Fruit fly (Drosophila melanogaster) whole organism, wandering third instar larva: ENCODE measurements around the gene CG5107.
A peak's percentile ranks its signal among the peaks of the same experiment; 100 is the strongest.

ENCODE experiments used
- CG32264 ChIP-seq: fragments of 200-800 bp; sonication (Bioruptor generic); optimal IDR thresholded peaks from 2 replicates; lab custom pipeline; 2016; ENCODE audit warnings: missing biosample characterization, missing genetic modification characterization
- CG9705 ChIP-seq: fragments of 200-800 bp; sonication (Bioruptor generic); optimal IDR thresholded peaks from 2 replicates; lab custom pipeline; 2018; ENCODE audit warnings: missing biosample characterization, mild to moderate bottlenecking, missing genetic modification characterization
- Dif ChIP-seq: fragments of 200-275, 200-300 bp; sonication (Bioruptor generic); optimal IDR thresholded peaks from 2 replicates; lab custom pipeline; 2018; ENCODE audit warnings: missing biosample characterization, missing genetic modification characterization; ENCODE audit not compliant: partially characterized antibody
- GATAd ChIP-seq: sonication (Bioruptor generic); optimal IDR thresholded peaks from 2 replicates; lab custom pipeline; 2016; ENCODE audit warnings: missing biosample characterization, missing genetic modification characterization
- HLH106 ChIP-seq: fragments of 200-800 bp; optimal IDR thresholded peaks from 3 replicates; lab custom pipeline; 2019; ENCODE audit warnings: missing biosample characterization, mild to moderate bottlenecking, missing genetic modification characterization, moderate library complexity
- Hnf4 ChIP-seq: fragments of 200-800 bp; sonication (Bioruptor generic); optimal IDR thresholded peaks from 2 replicates; lab custom pipeline; 2016; ENCODE audit warnings: missing biosample characterization, mild to moderate bottlenecking, missing genetic modification characterization
- Hr83 ChIP-seq: fragments of 200-300 bp; sonication (Bioruptor generic); optimal IDR thresholded peaks from 2 replicates; lab custom pipeline; 2016; ENCODE audit warnings: missing biosample characterization, mild to moderate bottlenecking, missing genetic modification characterization, moderate library complexity; ENCODE audit not compliant: poor library complexity, severe bottlenecking
- Mio ChIP-seq: sonication (Bioruptor generic); optimal IDR thresholded peaks from 2 replicates; lab custom pipeline; 2016; ENCODE audit warnings: missing biosample characterization, missing genetic modification characterization
- Myc ChIP-seq: fragments of >200 bp; optimal IDR thresholded peaks from 2 replicates; lab custom pipeline; 2017
- OdsH ChIP-seq: fragments of 200-800 bp; sonication (Bioruptor generic); optimal IDR thresholded peaks from 2 replicates; lab custom pipeline; 2016; ENCODE audit warnings: missing biosample characterization, mild to moderate bottlenecking, missing genetic modification characterization
- Rel ChIP-seq, 2 experiments: fragments of 200-800 bp; sonication (Bioruptor generic) in 1 of 2; optimal IDR thresholded peaks; 2 replicates in 1 of 2; 3 replicates in 1 of 2; lab custom pipeline; 2016 to 2019; ENCODE audit warnings: mild to moderate bottlenecking in 2 of 2, missing biosample characterization in 2 of 2, missing genetic modification characterization in 2 of 2, moderate library complexity in 1 of 2
- Sp1 ChIP-seq: fragments of 200-800 bp; sonication (Bioruptor generic); optimal IDR thresholded peaks from 3 replicates; lab custom pipeline; 2019; ENCODE audit warnings: missing biosample characterization, mild to moderate bottlenecking, missing genetic modification characterization, moderate library complexity
- Vsx2 ChIP-seq: fragments of 200-300, 225-300 bp; sonication (Bioruptor generic); optimal IDR thresholded peaks from 2 replicates; lab custom pipeline; 2018; ENCODE audit warnings: missing biosample characterization, missing genetic modification characterization; ENCODE audit not compliant: partially characterized antibody
- brk ChIP-seq: fragments of 200-800 bp; sonication (Bioruptor generic); optimal IDR thresholded peaks from 2 replicates; lab custom pipeline; 2016; ENCODE audit warnings: missing biosample characterization, mild to moderate bottlenecking, missing genetic modification characterization
- dl ChIP-seq, 2 experiments: fragments of 175-275, 200-275 bp in 1 of 2; fragments of 200-275 bp in 1 of 2; sonication (Bioruptor generic); optimal IDR thresholded peaks; lab custom pipeline; 2018; ENCODE audit warnings: mild to moderate bottlenecking in 2 of 2, missing biosample characterization in 2 of 2, missing genetic modification characterization in 2 of 2, moderate library complexity in 2 of 2; ENCODE audit not compliant: partially characterized antibody in 2 of 2, insufficient read depth in 1 of 2
- dmrt93B ChIP-seq: fragments of 200-800 bp; sonication (Bioruptor generic); optimal IDR thresholded peaks from 2 replicates; lab custom pipeline; 2018; ENCODE audit warnings: missing biosample characterization, mild to moderate bottlenecking, missing genetic modification characterization
- ey ChIP-seq: fragments of 200-800 bp; sonication (Bioruptor generic); optimal IDR thresholded peaks from 2 replicates; lab custom pipeline; 2016; ENCODE audit warnings: missing biosample characterization, missing genetic modification characterization
- foxo ChIP-seq, 2 experiments: fragments of 200-800 bp; sonication (Bioruptor generic); optimal IDR thresholded peaks; 2 replicates in 1 of 2; 3 replicates in 1 of 2; lab custom pipeline; 2016 to 2017; ENCODE audit warnings: missing biosample characterization in 2 of 2, missing genetic modification characterization in 2 of 2
- fru ChIP-seq: fragments of 200-800 bp; sonication (Bioruptor generic); optimal IDR thresholded peaks from 3 replicates; lab custom pipeline; 2016; ENCODE audit warnings: missing biosample characterization, mild to moderate bottlenecking, missing genetic modification characterization
- h ChIP-seq: fragments of 200-800 bp; sonication (Bioruptor generic); optimal IDR thresholded peaks from 3 replicates; lab custom pipeline; 2016; ENCODE audit warnings: missing biosample characterization, mild to moderate bottlenecking, missing genetic modification characterization
- jim ChIP-seq: fragments of 175-275, 200-325 bp; sonication (Bioruptor generic); optimal IDR thresholded peaks from 2 replicates; lab custom pipeline; 2016; ENCODE audit warnings: missing biosample characterization, mild to moderate bottlenecking, missing genetic modification characterization
- pan ChIP-seq: fragments of >200 bp; optimal IDR thresholded peaks from 2 replicates; lab custom pipeline; 2017
- psq ChIP-seq: fragments of 200-800 bp; sonication (Bioruptor generic); optimal IDR thresholded peaks from 3 replicates; lab custom pipeline; 2017; ENCODE audit warnings: missing biosample characterization, mild to moderate bottlenecking, missing genetic modification characterization, moderate library complexity
- rgr ChIP-seq: fragments of 200-800 bp; sonication (Bioruptor generic); optimal IDR thresholded peaks from 3 replicates; lab custom pipeline; 2016; ENCODE audit warnings: missing biosample characterization, mild to moderate bottlenecking, missing genetic modification characterization
- sage ChIP-seq: fragments of 200-800 bp; sonication (Bioruptor generic); optimal IDR thresholded peaks from 2 replicates; lab custom pipeline; 2016; ENCODE audit warnings: missing biosample characterization, mild to moderate bottlenecking, missing genetic modification characterization
- sv ChIP-seq: fragments of 200-800 bp; sonication (Bioruptor generic); optimal IDR thresholded peaks from 3 replicates; lab custom pipeline; 2016; ENCODE audit warnings: missing biosample characterization, missing genetic modification characterization

CG5107 gene

dm6 chr3R:25472635-25473552, 32.1 kb upstream of the CG5107 start, which contains the start of the genes Fur1 and Vps33B (continued):
- peak; percentile 95 for TF ChIP-seq Hr83 (GFP tag; lab: Kevin White, UChicago)
- peak; percentile 99 for TF ChIP-seq sv
- peak; percentile 88 for TF ChIP-seq psq
- TF ChIP-seq Myc = peak; percentile 47
- peak; percentile 91 for TF ChIP-seq CG32264
- peak; percentile 95 for TF ChIP-seq dmrt93B (GFP tag; lab: Kevin White, UChicago)
- peak; percentile 42 for TF ChIP-seq Rel (GFP tag; optimal IDR thresholded peaks at IDR 0.05; lab: Kevin White, UChicago)
- TF ChIP-seq Rel (tag; optimal IDR thresholded peaks at IDR 0.05; lab: Kevin White, UChicago) = peak; percentile 85
- TF ChIP-seq ey (GFP tag; lab: Kevin White, UChicago) = peak; percentile 98
- TF ChIP-seq Vsx2 (GFP tag; lab: Kevin White, UChicago) = no peak
- TF ChIP-seq fru (GFP tag; lab: Kevin White, UChicago) = peak; percentile 98
- TF ChIP-seq Mio (GFP tag; lab: Kevin White, UChicago) = peak; percentile 67
- TF ChIP-seq, all 38 proteins: peak for 27

dm6 chr3R:25476744-25477143, 28.2 kb upstream of the CG5107 start, which contains the start of the genes CG4553 and MED28:
CG4553 (minus strand) TSS chr3R:25476915.
MED28 (plus strand) TSS chr3R:25477003.
- TF ChIP-seq dl (GFP tag; optimal IDR thresholded peaks at IDR 0.05; lab: Kevin White, UChicago; ENCODE audit: insufficient read depth in 1 of 2, partially characterized antibody in 2 of 2) (no peak), GATAd (GFP tag; lab: Kevin White, UChicago) (no peak), Rel (GFP tag; optimal IDR thresholded peaks at IDR 0.05; lab: Kevin White, UChicago) (no peak), Rel (tag; optimal IDR thresholded peaks at IDR 0.05; lab: Kevin White, UChicago) (no peak), Vsx2 (GFP tag; lab: Kevin White, UChicago) (no peak), rgr (GFP tag; lab: Kevin White, UChicago) (no peak), brk (GFP tag; lab: Kevin White, UChicago) (no peak), jim (GFP tag; lab: Kevin White, UChicago) (no peak), Hnf4 (GFP tag; lab: Kevin White, UChicago) (no peak), sv (no peak), fru (GFP tag; lab: Kevin White, UChicago) (no peak)

DNA sequence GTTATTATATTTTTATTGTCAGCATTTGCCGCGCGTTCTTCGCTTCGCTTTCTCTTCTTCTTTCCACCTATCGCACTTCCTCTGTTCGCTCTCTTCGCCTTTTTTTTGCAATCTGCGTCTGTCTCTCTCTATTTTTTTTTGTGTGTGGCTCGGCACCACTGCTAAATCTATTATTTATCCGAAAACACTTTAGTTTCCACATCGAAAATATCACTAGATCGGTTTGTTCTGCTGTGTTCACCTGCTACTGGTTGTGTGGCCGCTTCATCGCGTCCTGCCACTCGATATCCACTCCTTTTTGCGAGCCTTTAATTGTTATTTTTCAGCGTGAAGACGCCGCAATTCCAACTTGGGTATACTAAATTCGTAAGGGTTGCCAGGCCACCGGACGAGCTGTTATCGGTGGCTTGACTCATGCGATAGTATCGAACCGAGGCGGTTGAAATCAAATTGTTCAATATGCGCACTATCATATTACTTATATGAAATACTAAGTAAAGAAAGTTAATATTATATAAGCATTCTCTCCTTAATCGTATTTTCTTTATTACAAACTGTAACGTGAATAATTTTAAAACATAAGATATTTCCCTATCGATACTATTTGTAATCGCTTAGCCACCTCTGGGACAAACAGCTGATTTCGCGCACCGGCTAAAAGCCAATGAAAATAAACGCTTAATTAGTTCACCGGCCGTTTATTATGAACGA, 22.4 kb upstream of the CG5107 start, which contains the start of the genes XNP, CG42488 and CG5116:
TSS of gene XNP (minus strand) at position 372 of the 711 bp plus-strand sequence.
TSS of gene CG42488 (plus strand) at position 636 of the 711 bp plus-strand sequence.
TSS of gene CG5116 (plus strand) at position 636 of the 711 bp plus-strand sequence.
- TF ChIP-seq OdsH (GFP tag; lab: Kevin White, UChicago) = peak; percentile 30
- peak; percentile 69 for TF ChIP-seq HLH106
- TF ChIP-seq CG9705 (GFP tag; lab: Kevin White, UChicago) = peak; percentile 61
- TF ChIP-seq pan (lab: Kevin White, UChicago) = no peak
- peak; percentile 36 for TF ChIP-seq ey (GFP tag; lab: Kevin White, UChicago)
- TF ChIP-seq Vsx2 (GFP tag; lab: Kevin White, UChicago) = peak; percentile 58
- TF ChIP-seq Hr83 (GFP tag; lab: Kevin White, UChicago) = peak; percentile 45
- TF ChIP-seq CG32264 = no peak
- TF ChIP-seq sv = peak; percentile 1
- TF ChIP-seq h (GFP tag; lab: Kevin White, UChicago) = no peak
- TF ChIP-seq sage (GFP tag; lab: Kevin White, UChicago) = no peak
- peak; percentile 99 for TF ChIP-seq psq
- TF ChIP-seq Rel (GFP tag; optimal IDR thresholded peaks at IDR 0.05; lab: Kevin White, UChicago) = no peak
- peak; percentile 34 for TF ChIP-seq Rel (tag; optimal IDR thresholded peaks at IDR 0.05; lab: Kevin White, UChicago)
- TF ChIP-seq Sp1 (GFP tag; lab: Kevin White, UChicago) = peak; percentile 61
- no peak for TF ChIP-seq brk (GFP tag; lab: Kevin White, UChicago)

DNA sequence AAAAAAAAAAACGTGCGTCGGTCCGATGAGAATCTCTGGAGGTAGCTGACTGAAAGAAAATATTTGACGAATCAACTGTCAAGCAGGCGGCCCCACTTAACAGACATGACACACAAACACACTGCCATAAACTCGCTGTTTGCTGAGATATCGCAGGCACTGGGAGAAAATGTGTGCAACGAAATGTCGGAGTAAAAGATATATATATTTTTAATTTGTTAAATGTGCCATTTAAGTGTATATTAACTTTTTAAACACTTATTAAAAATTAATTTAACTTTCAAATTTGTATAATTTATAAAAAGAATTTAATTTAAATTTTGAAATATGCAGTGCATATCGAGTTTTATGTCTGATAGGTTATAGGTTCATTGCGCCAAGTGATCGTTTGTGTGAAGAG, 15.9 kb upstream of the CG5107 start:
- TF ChIP-seq dmrt93B (GFP tag; lab: Kevin White, UChicago) (no peak), sage (GFP tag; lab: Kevin White, UChicago) (peak; percentile 41), CG32264 (peak; percentile 23), Rel (GFP tag; optimal IDR thresholded peaks at IDR 0.05; lab: Kevin White, UChicago) (peak; percentile 0), Rel (tag; optimal IDR thresholded peaks at IDR 0.05; lab: Kevin White, UChicago) (no peak), Dif (GFP tag; lab: Kevin White, UChicago) (no peak), psq (no peak), foxo (GFP tag; optimal IDR thresholded peaks at IDR 0.05; lab: Kevin White, UChicago) (peak in 1 of 2 experiments; percentile 63), HLH106 (peak; percentile 52), dl (GFP tag; optimal IDR thresholded peaks at IDR 0.05; lab: Kevin White, UChicago; ENCODE audit: insufficient read depth in 1 of 2, partially characterized antibody in 2 of 2) (no peak)
- TF ChIP-seq, all 38 proteins: peak for 5
